Worm (Caenorhabditis elegans): Measurements from ENCODE around the gene cogc-6.

Gene cogc-6

ce11 chrV:8230056-8230455 is 8.9 kb upstream of the cogc-6 start:
- peak; percentile 38 for TF ChIP-seq unc-120 (tag; optimal IDR thresholded peaks at IDR 0.05; ENCODE audit: poor library complexity, severe bottlenecking)
- peak; percentile 11 for TF ChIP-seq drap-1 (GFP tag; optimal IDR thresholded peaks at IDR 0.05)
- peak; percentile 68 for TF ChIP-seq ceh-83 (GFP tag; optimal IDR thresholded peaks at IDR 0.05)
- no peak for TF ChIP-seq flh-1 (GFP tag; optimal IDR thresholded peaks at IDR 0.05)
- TF ChIP-seq M03D4.4 (tag; optimal IDR thresholded peaks at IDR 0.05) = peak; percentile 5

- TF ChIP-seq nhr-237 (tag; optimal IDR thresholded peaks at IDR 0.05) = no peak
- TF ChIP-seq ztf-11 (tag; optimal IDR thresholded peaks at IDR 0.05) = no peak
- peak; percentile 17 for TF ChIP-seq lin-13 (tag; optimal IDR thresholded peaks at IDR 0.05)
- TF ChIP-seq snpc-4 (tag; optimal IDR thresholded peaks at IDR 0.05) = no peak
- no peak for TF ChIP-seq zip-8 (tag; optimal IDR thresholded peaks at IDR 0.05)
- TF ChIP-seq nhr-28 (tag; optimal IDR thresholded peaks at IDR 0.05) = no peak
- no peak for TF ChIP-seq ham-2 (GFP tag; optimal IDR thresholded peaks at IDR 0.05)
- TF ChIP-seq unc-39 (tag; optimal IDR thresholded peaks at IDR 0.05) = no peak
- no peak for TF ChIP-seq lin-32 (GFP tag; optimal IDR thresholded peaks at IDR 0.05)
- no peak for TF ChIP-seq mls-2 (tag; optimal IDR thresholded peaks at IDR 0.05)
- peak; percentile 83 for TF ChIP-seq drap-1 (GFP tag; optimal IDR thresholded peaks at IDR 0.05)
- TF ChIP-seq pha-4 (tag; optimal IDR thresholded peaks at IDR 0.05) = peak; percentile 39
- TF ChIP-seq blmp-1 (tag; optimal IDR thresholded peaks at IDR 0.05) = no peak
- TF ChIP-seq flh-1 (GFP tag; optimal IDR thresholded peaks at IDR 0.05) = no peak
- TF ChIP-seq ceh-83 (GFP tag; optimal IDR thresholded peaks at IDR 0.05) = no peak
- TF ChIP-seq M03D4.4 (tag; optimal IDR thresholded peaks at IDR 0.05) = no peak
- no peak for TF ChIP-seq elt-1 (tag; optimal IDR thresholded peaks at IDR 0.05; ENCODE audit: borderline replicate concordance, insufficient read depth)
- peak; percentile 39 for TF ChIP-seq ceh-39 (tag; optimal IDR thresholded peaks at IDR 0.05)
- no peak for TF ChIP-seq mab-5 (tag; optimal IDR thresholded peaks at IDR 0.05)
- TF ChIP-seq ceh-43 (GFP tag; optimal IDR thresholded peaks at IDR 0.05) = no peak
- no peak for TF ChIP-seq ces-1 (GFP tag; optimal IDR thresholded peaks at IDR 0.05)
- TF ChIP-seq tbx-8 (GFP tag; optimal IDR thresholded peaks at IDR 0.05) = no peak
- TF ChIP-seq sptf-1 (tag; optimal IDR thresholded peaks at IDR 0.05) = peak; percentile 31
- TF ChIP-seq sem-2 (GFP tag; optimal IDR thresholded peaks at IDR 0.05) = no peak
- peak; percentile 95 for TF ChIP-seq unc-120 (tag; optimal IDR thresholded peaks at IDR 0.05; ENCODE audit: poor library complexity, severe bottlenecking)
- no peak for TF ChIP-seq bed-3 (GFP tag; optimal IDR thresholded peaks at IDR 0.05)
- TF ChIP-seq elt-3 (tag; optimal IDR thresholded peaks at IDR 0.05) = no peak
- no peak for TF ChIP-seq unc-62 (GFP tag; optimal IDR thresholded peaks at IDR 0.05)
- TF ChIP-seq mep-1 (tag; optimal IDR thresholded peaks at IDR 0.05) = peak; percentile 23
- peak; percentile 8 for TF ChIP-seq cnd-1 (tag; optimal IDR thresholded peaks at IDR 0.05)
- TF ChIP-seq nhr-2 (tag; optimal IDR thresholded peaks at IDR 0.05) = no peak
- TF ChIP-seq hlh-1 (tag; optimal IDR thresholded peaks at IDR 0.05) = peak; percentile 4
- no peak for TF ChIP-seq nhr-76 (tag; optimal IDR thresholded peaks at IDR 0.05)
- peak; percentile 39 for TF ChIP-seq lsy-2 (tag; optimal IDR thresholded peaks at IDR 0.05)
- no peak for TF ChIP-seq nhr-12 (tag; optimal IDR thresholded peaks at IDR 0.05)
Observed at ce11 chrV:8228712-8229119, 7.6 kb upstream of the cogc-6 start.

- TF ChIP-seq elt-3 (tag; optimal IDR thresholded peaks at IDR 0.05) (no peak), tbx-8 (GFP tag; optimal IDR thresholded peaks at IDR 0.05) (no peak), nhr-237 (tag; optimal IDR thresholded peaks at IDR 0.05) (no peak), sptf-1 (tag; optimal IDR thresholded peaks at IDR 0.05) (no peak), nhr-76 (tag; optimal IDR thresholded peaks at IDR 0.05) (no peak), hlh-1 (tag; optimal IDR thresholded peaks at IDR 0.05) (no peak), ceh-39 (tag; optimal IDR thresholded peaks at IDR 0.05) (no peak), nhr-28 (tag; optimal IDR thresholded peaks at IDR 0.05) (no peak)
Observed at ce11 chrV:8226812-8227211, 5.7 kb upstream of the cogc-6 start, which contains the start of gene K07C11.10. K07C11.10 (minus strand) TSS chrV:8226912.

ce11 chrV:8224634-8225033 is 3.5 kb upstream of the cogc-6 start, which contains the start of gene pax-1:
pax-1 (plus strand) TSS chrV:8224934.
- no peak for TF ChIP-seq nhr-2 (tag; optimal IDR thresholded peaks at IDR 0.05)
- no peak for TF ChIP-seq sem-2 (GFP tag; optimal IDR thresholded peaks at IDR 0.05)
- no peak for TF ChIP-seq pha-4 (tag; optimal IDR thresholded peaks at IDR 0.05)
- TF ChIP-seq sptf-1 (tag; optimal IDR thresholded peaks at IDR 0.05) = no peak
- TF ChIP-seq lin-32 (GFP tag; optimal IDR thresholded peaks at IDR 0.05) = no peak
- no peak for TF ChIP-seq flh-1 (GFP tag; optimal IDR thresholded peaks at IDR 0.05)
- TF ChIP-seq ces-1 (GFP tag; optimal IDR thresholded peaks at IDR 0.05) = no peak
- no peak for TF ChIP-seq nhr-28 (tag; optimal IDR thresholded peaks at IDR 0.05)
- no peak for TF ChIP-seq drap-1 (GFP tag; optimal IDR thresholded peaks at IDR 0.05)
- TF ChIP-seq ham-2 (GFP tag; optimal IDR thresholded peaks at IDR 0.05) = no peak
- no peak for TF ChIP-seq nhr-237 (tag; optimal IDR thresholded peaks at IDR 0.05)
- no peak for TF ChIP-seq cnd-1 (tag; optimal IDR thresholded peaks at IDR 0.05)
- no peak for TF ChIP-seq lsy-2 (tag; optimal IDR thresholded peaks at IDR 0.05)
